Fruit fly (Drosophila melanogaster): ENCODE measurements around the gene CG17162.

The CG17162 gene

dm6 chrX:23082407-23082905, 14.1 kb downstream of the CG17162 start, which contains the start of the genes CG17163 and CG17168:
CG17163 (minus strand) TSS chrX:23082709.
CG17168 (plus strand) TSS chrX:23082738.
- TF ChIP-seq Sox15 (GFP tag; optimal IDR thresholded peaks at IDR 0.05) = no peak
- no peak for TF ChIP-seq CG11902 (GFP tag; optimal IDR thresholded peaks at IDR 0.05)
- no peak for TF ChIP-seq Met (GFP tag; optimal IDR thresholded peaks at IDR 0.05)
- TF ChIP-seq Sox102F (GFP tag; optimal IDR thresholded peaks at IDR 0.05) = no peak
- no peak for TF ChIP-seq CG34406 (GFP tag; optimal IDR thresholded peaks at IDR 0.05)
- TF ChIP-seq CG10669 (GFP tag; optimal IDR thresholded peaks at IDR 0.05) = no peak
- TF ChIP-seq Ets96B (tag; optimal IDR thresholded peaks at IDR 0.05) = no peak

dm6 chrX:23073402-23073801, 23.1 kb downstream of the CG17162 start:
- TF ChIP-seq fd59A (GFP tag; optimal IDR thresholded peaks at IDR 0.05) (no peak), CG6854 (GFP tag; optimal IDR thresholded peaks at IDR 0.05) (no peak), vri (GFP tag; optimal IDR thresholded peaks at IDR 0.05) (peak; percentile 1)

dm6 chrX:23071237-23071688, 25.3 kb downstream of the CG17162 start:
- TF ChIP-seq CG3919 (GFP tag; optimal IDR thresholded peaks at IDR 0.05) = peak; percentile 66
- no peak for TF ChIP-seq CG6163 (GFP tag; IDR thresholded peaks at IDR 0.05)
- no peak for TF ChIP-seq Eip93F (GFP tag; optimal IDR thresholded peaks at IDR 0.05)
- TF ChIP-seq CG9139 (GFP tag; optimal IDR thresholded peaks at IDR 0.05) = no peak
- no peak for TF ChIP-seq CG11294 (GFP tag; IDR thresholded peaks at IDR 0.05)
- peak; percentile 11 for TF ChIP-seq CG6808 (GFP tag; optimal IDR thresholded peaks at IDR 0.05)
- TF ChIP-seq Sox102F (GFP tag; optimal IDR thresholded peaks at IDR 0.05) = peak; percentile 25
- peak; percentile 14 for TF ChIP-seq CG8319 (GFP tag; optimal IDR thresholded peaks at IDR 0.05)
- no peak for TF ChIP-seq Hr38 (GFP tag; optimal IDR thresholded peaks at IDR 0.05)
- TF ChIP-seq fd85E (GFP tag; optimal IDR thresholded peaks at IDR 0.05) = no peak
- TF ChIP-seq spab (GFP tag; optimal IDR thresholded peaks at IDR 0.05) = peak; percentile 9
- TF ChIP-seq CG34406 (GFP tag; optimal IDR thresholded peaks at IDR 0.05) = peak; percentile 42
- peak; percentile 60 for TF ChIP-seq achi (GFP tag; optimal IDR thresholded peaks at IDR 0.05)
- TF ChIP-seq Smox (GFP tag; optimal IDR thresholded peaks at IDR 0.05) = peak; percentile 43
- peak in 1 of 2 experiments; percentile 76 for TF ChIP-seq salr (GFP tag; optimal IDR thresholded peaks at IDR 0.05)
- TF ChIP-seq CG31627 (GFP tag; optimal IDR thresholded peaks at IDR 0.05) = peak; percentile 27
- peak; percentile 45 for TF ChIP-seq net (GFP tag; optimal IDR thresholded peaks at IDR 0.05)
- TF ChIP-seq topi (GFP tag; optimal IDR thresholded peaks at IDR 0.05) = peak; percentile 48
- peak; percentile 49 for TF ChIP-seq acj6 (GFP tag; optimal IDR thresholded peaks at IDR 0.05)
- peak; percentile 46; the same call in 1 of the 3 replicates for TF ChIP-seq CG8119 (GFP tag; IDR thresholded peaks at IDR 0.05)
- TF ChIP-seq CG11902 (GFP tag; optimal IDR thresholded peaks at IDR 0.05) = peak; percentile 28
- TF ChIP-seq CG6854 (GFP tag; optimal IDR thresholded peaks at IDR 0.05) = no peak
- TF ChIP-seq Sox14 (GFP tag; optimal IDR thresholded peaks at IDR 0.05) = peak; percentile 14
- peak; percentile 11 for TF ChIP-seq Eip75B (GFP tag; optimal IDR thresholded peaks at IDR 0.05)
- TF ChIP-seq OdsH (GFP tag; optimal IDR thresholded peaks at IDR 0.05) = peak; percentile 54
- TF ChIP-seq lz (GFP tag; optimal IDR thresholded peaks at IDR 0.05) = peak; percentile 29
- peak; percentile 35 for TF ChIP-seq CG6276 (GFP tag; optimal IDR thresholded peaks at IDR 0.05)
- TF ChIP-seq svp (GFP tag) = peak; percentile 59
- TF ChIP-seq CG8632 (GFP tag; optimal IDR thresholded peaks at IDR 0.05) = peak; percentile 49
- TF ChIP-seq CG6792 (GFP tag; optimal IDR thresholded peaks at IDR 0.05) = peak; percentile 10
- TF ChIP-seq fkh (GFP tag; optimal IDR thresholded peaks at IDR 0.05) = no peak
- peak; percentile 92 for TF ChIP-seq Eip78C (GFP tag)
- peak; percentile 6 for TF ChIP-seq CG11762 (GFP tag; optimal IDR thresholded peaks at IDR 0.05; ENCODE audit: insufficient read depth)
- no peak for TF ChIP-seq dsx (GFP tag; optimal IDR thresholded peaks at IDR 0.05; ENCODE audit: poor library complexity, severe bottlenecking)
- TF ChIP-seq CG3032 (tag; optimal IDR thresholded peaks at IDR 0.05) = peak; percentile 43
- peak; percentile 57 for TF ChIP-seq pdm3 (GFP tag; optimal IDR thresholded peaks at IDR 0.05)
- peak; percentile 54 for TF ChIP-seq Met (GFP tag; optimal IDR thresholded peaks at IDR 0.05)
- TF ChIP-seq CG10669 (GFP tag; optimal IDR thresholded peaks at IDR 0.05) = peak; percentile 15
- TF ChIP-seq CG10631 (GFP tag; optimal IDR thresholded peaks at IDR 0.05) = peak; percentile 64
- TF ChIP-seq Hr4 (GFP tag; optimal IDR thresholded peaks at IDR 0.05) = peak; percentile 60
- no peak for TF ChIP-seq Blimp-1 (GFP tag; optimal IDR thresholded peaks at IDR 0.05)
- TF ChIP-seq CG16779 (tag; optimal IDR thresholded peaks at IDR 0.05) = no peak
